Fruit fly (Drosophila melanogaster) whole organism, larva: ENCODE data around the gene TwdlB.

ENCODE experiments used
- noc ChIP-seq: fragments of 200-800 bp; sonication (Bioruptor generic); optimal IDR thresholded peaks from 3 replicates; lab custom pipeline; 2019; ENCODE audit warnings: missing biosample characterization, mild to moderate bottlenecking, missing genetic modification characterization, moderate library complexity

TwdlB gene

dm6 chr3R:26621314-26621813 is 2.0 kb downstream of the TwdlB start, which contains the start of gene TwdlP:
TwdlP (minus strand) TSS chr3R:26621364.
- TF ChIP-seq noc (tag; lab: Kevin White, UChicago), result no peak

dm6 chr3R:26618818-26619217 is 4.5 kb downstream of the TwdlB start, which contains the start of gene TwdlM:
TwdlM (plus strand) TSS chr3R:26619118.
- TF ChIP-seq noc (tag; lab: Kevin White, UChicago), result no peak

- TF ChIP-seq noc (tag; lab: Kevin White, UChicago), result no peak
Observed at dm6 chr3R:26615428-26615827, 7.9 kb downstream of the TwdlB start.

dm6 chr3R:26606498-26606897 is 16.8 kb downstream of the TwdlB start:
- TF ChIP-seq noc (tag; lab: Kevin White, UChicago), result no peak

- TF ChIP-seq noc (tag; lab: Kevin White, UChicago), result no peak
Observed at dm6 chr3R:26593847-26594542, 29.3 kb downstream of the TwdlB start.

- no peak for TF ChIP-seq noc (tag; lab: Kevin White, UChicago)
Observed at dm6 chr3R:26588158-26588584, 35.2 kb downstream of the TwdlB start.
